Fruit fly (Drosophila melanogaster) whole organism, pupa: ENCODE measurements around the gene tadr.

Experiments
- CG14655 ChIP-seq: fragments of 200-800 bp; sonication (Bioruptor generic); optimal IDR thresholded peaks from 3 replicates; lab custom pipeline; 2017; ENCODE audit warnings: mild to moderate bottlenecking, missing biosample characterization, missing genetic modification reagents, missing genetic modification characterization
- CG4496 ChIP-seq: fragments of 200-800 bp; sonication (Bioruptor generic); IDR thresholded peaks from 3 replicates; pipeline ENCODE4 v1.3.6; 2022; ENCODE audit warnings: missing biosample characterization, missing genetic modification characterization
- EcR ChIP-seq: fragments of 200-800 bp; sonication (Bioruptor generic); optimal IDR thresholded peaks from 3 replicates; lab custom pipeline; 2019; ENCODE audit warnings: missing biosample characterization, missing genetic modification characterization, mild to moderate bottlenecking, moderate library complexity, missing genetic modification reagents
- rn ChIP-seq: fragments of 200-800 bp; sonication (Bioruptor generic); IDR thresholded peaks from 2 replicates; pipeline ENCODE4 v1.3.6; 2022; ENCODE audit warnings: missing biosample characterization, missing genetic modification characterization

- TF ChIP-seq rn (no peak), EcR (GFP tag; lab: Kevin White, UChicago) (no peak), CG14655 (GFP tag; lab: Kevin White, UChicago) (no peak), CG4496 (GFP tag; lab: Robert Waterston, UW) (peak; percentile 34; the same call in 1 of the 3 replicates)
Observed at dm6 chr2L:21051873-21052736, 23.1 kb upstream of the tadr start, which contains the start of gene CG42238.
